Worm (Caenorhabditis elegans) whole organism, late embryonic: Measurements from ENCODE around the gene C24A3.4.

Experiments
- C08G9.2 ChIP-seq: sonication (generic microtip); optimal IDR thresholded peaks from 2 replicates; lab custom pipeline; 2016; ENCODE audit warnings: mild to moderate bottlenecking, missing genetic modification characterization, moderate library complexity, missing compliant biosample characterization
- F13H6.1 ChIP-seq: sonication (generic microtip); optimal IDR thresholded peaks from 2 replicates; lab custom pipeline; 2016; ENCODE audit warnings: missing genetic modification characterization, missing compliant biosample characterization
- ama-1 ChIP-seq: fragments of 150-350 bp; optimal IDR thresholded peaks from 2 replicates; lab custom pipeline; 2014
- ceh-45 ChIP-seq: fragments of 200-800 bp; sonication (Bioruptor generic); IDR thresholded peaks from 2 replicates; pipeline ENCODE4 v1.3.6; 2022; ENCODE audit warnings: missing genetic modification reagents, missing genetic modification characterization, missing compliant biosample characterization
- ets-4 ChIP-seq: sonication (generic microtip); optimal IDR thresholded peaks from 2 replicates; lab custom pipeline; 2016; ENCODE audit warnings: missing genetic modification characterization, missing compliant biosample characterization
- odd-2 ChIP-seq: sonication (generic microtip); optimal IDR thresholded peaks from 2 replicates; lab custom pipeline; 2017; ENCODE audit warnings: antibody characterized with exemption, mild to moderate bottlenecking, missing genetic modification characterization, missing compliant biosample characterization
- pat-9 ChIP-seq: fragments of 200-800 bp; sonication (Bioruptor generic); optimal IDR thresholded peaks from 2 replicates; lab custom pipeline; 2018; ENCODE audit warnings: mild to moderate bottlenecking, missing genetic modification characterization, moderate library complexity, missing compliant biosample characterization
- pros-1 ChIP-seq: fragments of 150-350 bp; optimal IDR thresholded peaks from 2 replicates; lab custom pipeline; 2014; ENCODE audit warnings: missing biosample characterization, missing genetic modification reagents, missing genetic modification characterization

DNA sequence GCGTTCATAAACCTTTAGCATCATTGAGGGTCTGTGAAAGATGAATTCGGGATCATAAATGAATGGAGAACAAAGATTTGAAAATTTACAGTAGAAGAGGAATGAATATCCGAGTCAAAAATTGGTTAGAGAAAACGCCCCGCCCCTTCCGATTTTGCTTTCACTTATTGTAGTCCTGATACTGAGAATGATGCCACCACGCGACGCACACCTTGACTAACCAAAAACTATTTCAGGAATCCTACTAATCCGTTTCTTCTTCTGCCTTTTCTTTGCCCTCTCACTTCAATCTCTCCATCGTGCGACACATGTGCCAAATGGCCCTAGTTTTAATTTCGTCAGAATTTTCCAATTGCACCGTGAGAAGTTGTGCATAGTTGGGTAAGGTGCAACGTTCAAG is 28.7 kb upstream of the C24A3.4 start:
- TF ChIP-seq ceh-45 (GFP tag; lab: Robert Waterston, UW): no peak
- no peak for TF ChIP-seq pros-1 (tag; lab: Kevin White, UChicago)
- TF ChIP-seq C08G9.2: no peak
- TF ChIP-seq odd-2 (tag; lab: Kevin White, UChicago): no peak
- TF ChIP-seq pat-9: no peak
- TF ChIP-seq ama-1 (lab: Kevin White, UChicago): no peak
- TF ChIP-seq F13H6.1 (tag; lab: Kevin White, UChicago): no peak
- no peak for TF ChIP-seq ets-4 (tag; lab: Kevin White, UChicago)
